Fruit fly (Drosophila melanogaster) whole organism: ENCODE measurements around the gene CG15357.

Experiments used
- CG8478 ChIP-seq: fragments of >200 bp; optimal IDR thresholded peaks from 2 replicates; lab custom pipeline; 2018; ENCODE audit warnings: inconsistent platforms
- Dll ChIP-seq: fragments of >200 bp; optimal IDR thresholded peaks from 2 replicates; lab custom pipeline; 2017
- EcR ChIP-seq, 2 experiments: fragments of >200 bp; optimal IDR thresholded peaks; 2 replicates each; lab custom pipeline; 2017; ENCODE audit warnings: missing biosample characterization in 2 of 2, missing genetic modification characterization in 2 of 2, missing genetic modification reagents in 2 of 2
- pan ChIP-seq: fragments of >200 bp; optimal IDR thresholded peaks from 2 replicates; lab custom pipeline; 2017
- psq ChIP-seq: fragments of >200 bp; optimal IDR thresholded peaks from 2 replicates; lab custom pipeline; 2017
- usp ChIP-seq: fragments of >200 bp; optimal IDR thresholded peaks from 2 replicates; lab custom pipeline; 2017; ENCODE audit warnings: missing biosample characterization, missing genetic modification characterization, mixed read lengths

Gene CG15357

DNA sequence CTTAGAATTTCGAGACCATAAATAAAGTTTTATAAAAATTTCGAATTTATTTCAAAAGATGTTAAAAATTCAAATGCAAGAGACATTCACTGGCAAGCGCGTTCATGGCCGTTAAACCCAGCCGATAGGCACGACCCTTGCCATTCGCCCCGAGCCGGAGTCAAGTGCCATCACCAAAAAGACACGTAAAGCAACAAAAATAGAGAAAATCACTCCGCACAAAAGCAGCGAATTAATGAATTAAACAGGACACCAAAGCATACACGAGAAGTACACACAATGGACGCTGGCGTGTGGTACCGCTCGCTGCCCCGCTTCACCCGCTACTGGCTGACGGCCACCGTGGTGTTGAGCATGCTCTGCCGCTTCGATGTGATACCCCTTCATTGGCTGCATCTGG, 28.4 kb upstream of the CG15357 start, which contains the start of gene Der-1:
Gene Der-1, plus strand, starts transcription at position 1 of the 400 bp plus-strand sequence.
- TF ChIP-seq EcR (GFP tag; optimal IDR thresholded peaks at IDR 0.05; lab: Kevin White, UChicago) (no peak), pan (lab: Kevin White, UChicago) (no peak), Dll (lab: Kevin White, UChicago) (no peak), CG8478 (lab: Kevin White, UChicago) (no peak), psq (lab: Kevin White, UChicago) (no peak), usp (GFP tag; lab: Kevin White, UChicago) (no peak)

DNA sequence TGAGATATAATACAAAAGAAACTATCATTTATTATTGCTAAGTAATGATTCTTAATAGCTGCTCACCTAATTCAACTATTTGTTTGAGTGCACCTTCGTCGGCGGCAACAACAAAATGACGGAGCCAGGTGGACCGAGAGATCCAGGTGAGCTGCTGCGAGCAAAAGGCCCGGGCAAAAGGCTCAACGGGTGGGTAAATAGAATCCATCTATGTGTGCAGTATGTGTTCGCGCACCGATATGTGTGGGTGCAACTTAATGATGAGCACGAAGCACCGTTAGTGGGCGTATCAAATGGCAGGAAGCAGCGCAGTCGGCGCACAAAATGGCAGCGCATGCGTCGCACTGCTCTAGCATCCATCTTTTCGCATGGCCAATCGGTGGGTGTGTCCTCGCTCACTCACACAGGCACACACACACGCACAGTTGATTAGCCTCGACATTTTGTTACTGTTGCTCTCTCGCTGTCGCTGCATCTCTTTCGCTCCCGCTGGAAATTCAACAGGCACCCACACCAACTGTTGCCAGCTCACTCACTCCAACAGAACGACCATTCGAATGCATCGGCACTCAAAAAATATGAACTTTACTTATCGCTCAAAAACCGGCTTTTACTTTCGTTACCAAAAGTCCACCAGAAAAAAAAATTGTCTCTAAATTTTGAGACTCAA, 27.1 kb upstream of the CG15357 start:
- TF ChIP-seq EcR (GFP tag; optimal IDR thresholded peaks at IDR 0.05; lab: Kevin White, UChicago) (no peak), Dll (lab: Kevin White, UChicago) (peak; percentile 79), usp (GFP tag; lab: Kevin White, UChicago) (no peak), pan (lab: Kevin White, UChicago) (no peak), psq (lab: Kevin White, UChicago) (no peak), CG8478 (lab: Kevin White, UChicago) (peak; percentile 89)

DNA sequence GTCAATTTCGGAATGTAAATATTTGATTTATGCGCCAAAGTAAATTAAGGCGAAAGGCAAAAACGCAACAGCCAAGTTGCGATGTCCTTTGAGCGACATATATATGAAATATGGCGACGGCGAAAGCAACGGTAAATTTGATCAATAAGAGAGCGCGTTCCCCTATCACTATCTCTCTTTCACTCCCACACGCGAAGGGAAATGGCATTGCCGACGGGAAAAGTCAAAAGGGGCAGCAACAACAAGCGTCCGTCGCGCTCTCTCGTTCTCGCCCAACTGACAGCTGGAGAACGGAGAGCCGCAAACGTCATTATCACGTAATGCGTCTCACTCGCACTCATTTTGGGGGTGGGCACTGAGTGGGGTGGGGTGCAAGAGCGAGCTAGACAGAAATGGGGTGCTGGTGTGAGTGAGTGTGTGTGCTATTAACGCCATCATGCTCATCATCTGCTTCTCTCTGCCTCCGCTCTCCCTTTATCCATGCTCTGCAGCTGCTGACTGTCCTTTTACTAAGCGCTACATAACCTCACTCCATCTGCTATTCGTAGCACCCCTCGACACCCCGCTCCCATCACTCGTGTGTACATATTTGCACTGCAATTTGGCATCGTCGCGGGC, 24.9 kb upstream of the CG15357 start, which contains the start of gene erm:
Gene erm, minus strand, starts transcription at position 51 of the 618 bp plus-strand sequence.
- TF ChIP-seq psq (lab: Kevin White, UChicago) (no peak), pan (lab: Kevin White, UChicago) (no peak), Dll (lab: Kevin White, UChicago) (no peak), CG8478 (lab: Kevin White, UChicago) (no peak), usp (GFP tag; lab: Kevin White, UChicago) (no peak), EcR (GFP tag; optimal IDR thresholded peaks at IDR 0.05; lab: Kevin White, UChicago) (no peak)

DNA sequence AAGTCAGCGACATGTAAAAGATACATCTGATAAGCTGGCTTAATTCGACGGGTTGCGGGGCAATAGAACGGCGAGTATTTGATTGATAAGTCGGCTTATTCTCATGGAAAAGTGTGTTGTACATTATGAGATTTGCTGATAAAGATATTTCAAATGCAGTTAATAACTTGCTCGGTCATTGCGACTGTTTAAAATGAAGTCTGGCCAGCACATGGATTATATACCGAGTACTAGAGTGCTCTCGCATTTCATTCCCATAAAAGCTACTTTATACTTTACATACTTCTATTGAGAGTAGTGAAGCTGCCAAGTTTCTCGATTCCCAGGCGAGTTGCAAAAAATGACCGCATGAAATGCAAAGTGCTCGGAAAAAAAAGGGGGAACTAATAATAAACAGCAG, 22.4 kb upstream of the CG15357 start:
- TF ChIP-seq CG8478 (lab: Kevin White, UChicago) (no peak), psq (lab: Kevin White, UChicago) (no peak), pan (lab: Kevin White, UChicago) (no peak), Dll (lab: Kevin White, UChicago) (no peak), EcR (GFP tag; optimal IDR thresholded peaks at IDR 0.05; lab: Kevin White, UChicago) (no peak), usp (GFP tag; lab: Kevin White, UChicago) (no peak)

DNA sequence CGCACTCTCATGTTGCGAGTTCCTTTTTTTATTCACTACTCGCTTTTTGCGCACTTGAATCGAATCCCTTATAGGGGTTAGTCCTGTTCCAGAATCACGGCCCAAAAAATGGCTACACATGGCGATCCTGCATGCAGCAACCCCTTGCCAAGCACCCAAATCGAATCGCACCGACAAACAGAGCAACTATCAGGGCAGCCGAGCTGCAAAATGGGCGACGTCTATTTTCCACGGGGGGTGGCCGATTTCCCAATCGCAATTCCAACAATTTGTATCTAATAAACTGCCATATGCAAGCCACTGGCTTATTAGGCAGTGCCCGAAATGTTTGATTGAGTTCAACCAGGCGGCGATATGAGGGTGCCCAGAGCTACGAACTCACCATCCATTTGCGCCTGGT, 21.8 kb upstream of the CG15357 start:
- no peak for TF ChIP-seq EcR (GFP tag; optimal IDR thresholded peaks at IDR 0.05; lab: Kevin White, UChicago)

DNA sequence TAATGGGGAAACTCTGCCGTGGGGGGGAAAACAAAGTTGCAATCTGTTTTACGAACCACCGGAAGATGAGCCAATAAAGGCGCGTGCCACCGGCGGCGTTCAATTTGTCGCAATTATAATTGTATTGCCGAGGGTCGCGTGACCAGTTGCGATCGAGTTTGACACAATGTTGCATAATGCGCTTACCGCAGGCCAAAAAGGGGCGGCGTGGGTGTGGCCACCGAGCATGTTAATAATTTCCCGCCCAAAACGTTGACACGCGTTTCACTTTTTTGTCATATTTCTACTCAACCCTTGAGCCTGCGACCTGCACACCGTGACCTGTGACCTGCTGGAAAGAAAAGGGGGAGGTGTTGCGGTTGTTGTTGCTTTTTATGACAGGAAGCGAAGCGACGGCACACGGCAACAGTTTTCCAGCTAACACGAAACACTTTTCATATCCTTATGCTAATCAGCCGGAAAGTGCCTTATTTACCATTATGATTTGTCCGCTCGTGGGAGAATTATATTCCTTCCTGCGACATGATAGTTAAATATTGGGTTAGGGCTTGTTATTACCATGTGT, 16.5 kb upstream of the CG15357 start:
- no peak for TF ChIP-seq Dll (lab: Kevin White, UChicago)
- no peak for TF ChIP-seq CG8478 (lab: Kevin White, UChicago)
- no peak for TF ChIP-seq psq (lab: Kevin White, UChicago)
- no peak for TF ChIP-seq pan (lab: Kevin White, UChicago)
- no peak for TF ChIP-seq usp (GFP tag; lab: Kevin White, UChicago)
- no peak for TF ChIP-seq EcR (GFP tag; optimal IDR thresholded peaks at IDR 0.05; lab: Kevin White, UChicago)

DNA sequence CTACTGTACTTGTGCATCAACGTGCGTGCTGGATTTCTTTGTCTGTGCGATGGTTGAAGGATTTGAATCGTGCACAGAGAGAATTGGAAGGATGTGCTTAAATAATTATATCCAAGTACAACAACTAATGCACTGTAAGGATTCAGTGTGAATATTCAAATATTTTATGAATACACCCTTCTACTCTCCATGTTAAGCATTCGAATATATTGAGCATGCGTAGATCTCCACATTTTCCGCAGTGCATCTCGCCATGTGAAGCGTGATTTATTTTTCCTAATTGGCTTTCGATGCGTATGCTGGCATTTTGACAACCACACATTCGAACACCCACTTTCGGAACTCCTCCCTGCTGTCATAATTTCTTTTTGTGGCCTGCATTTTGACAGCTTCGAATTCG, 14.5 kb upstream of the CG15357 start:
- no peak for TF ChIP-seq EcR (GFP tag; optimal IDR thresholded peaks at IDR 0.05; lab: Kevin White, UChicago)
- no peak for TF ChIP-seq psq (lab: Kevin White, UChicago)
- TF ChIP-seq Dll (lab: Kevin White, UChicago): no peak
- TF ChIP-seq pan (lab: Kevin White, UChicago): no peak
- TF ChIP-seq CG8478 (lab: Kevin White, UChicago): no peak
- no peak for TF ChIP-seq usp (GFP tag; lab: Kevin White, UChicago)

DNA sequence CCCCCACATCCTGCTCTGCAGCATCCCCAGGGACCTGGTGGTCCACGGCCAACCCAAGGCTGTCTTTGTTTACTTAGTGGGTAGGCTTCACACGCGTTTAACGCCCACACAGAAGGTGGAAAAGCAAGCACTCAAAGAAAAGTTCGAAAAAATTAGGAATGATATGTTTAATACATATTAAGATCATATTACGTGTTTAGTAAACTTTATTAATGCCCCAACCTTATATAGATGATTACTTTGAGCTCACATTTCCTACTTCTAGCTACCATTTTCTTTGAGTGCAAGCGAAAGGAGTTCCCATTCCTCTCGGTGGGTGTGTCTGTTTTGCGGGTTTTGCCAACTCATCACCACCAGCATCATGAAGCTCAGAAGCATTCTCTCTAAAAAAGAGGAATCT, 13.9 kb upstream of the CG15357 start:
- no peak for TF ChIP-seq pan (lab: Kevin White, UChicago)
- TF ChIP-seq psq (lab: Kevin White, UChicago): no peak
- no peak for TF ChIP-seq usp (GFP tag; lab: Kevin White, UChicago)
- TF ChIP-seq CG8478 (lab: Kevin White, UChicago): no peak
- TF ChIP-seq EcR (GFP tag; optimal IDR thresholded peaks at IDR 0.05; lab: Kevin White, UChicago): no peak
- no peak for TF ChIP-seq Dll (lab: Kevin White, UChicago)

DNA sequence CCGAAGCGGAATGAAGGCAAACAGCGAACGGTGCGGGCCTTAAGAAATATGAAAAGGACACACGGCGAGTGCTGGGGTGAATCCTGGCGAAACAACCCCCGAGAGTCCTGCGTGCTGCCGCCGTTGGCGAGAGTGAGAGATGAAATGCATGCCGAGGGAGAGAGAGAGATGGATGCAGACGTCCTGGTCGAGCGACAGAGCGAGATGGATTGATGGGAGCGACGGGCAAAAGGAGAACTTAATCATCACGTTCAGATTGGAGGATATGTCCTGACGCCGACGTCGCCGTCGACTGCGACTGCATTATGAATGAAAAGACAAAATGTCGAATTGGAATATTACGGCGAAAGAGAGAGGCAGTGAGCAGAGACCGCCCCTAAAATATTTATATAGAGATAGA, 9.0 kb upstream of the CG15357 start:
- TF ChIP-seq usp (GFP tag; lab: Kevin White, UChicago) (no peak), CG8478 (lab: Kevin White, UChicago) (no peak), Dll (lab: Kevin White, UChicago) (no peak), EcR (GFP tag; optimal IDR thresholded peaks at IDR 0.05; lab: Kevin White, UChicago) (no peak)

DNA sequence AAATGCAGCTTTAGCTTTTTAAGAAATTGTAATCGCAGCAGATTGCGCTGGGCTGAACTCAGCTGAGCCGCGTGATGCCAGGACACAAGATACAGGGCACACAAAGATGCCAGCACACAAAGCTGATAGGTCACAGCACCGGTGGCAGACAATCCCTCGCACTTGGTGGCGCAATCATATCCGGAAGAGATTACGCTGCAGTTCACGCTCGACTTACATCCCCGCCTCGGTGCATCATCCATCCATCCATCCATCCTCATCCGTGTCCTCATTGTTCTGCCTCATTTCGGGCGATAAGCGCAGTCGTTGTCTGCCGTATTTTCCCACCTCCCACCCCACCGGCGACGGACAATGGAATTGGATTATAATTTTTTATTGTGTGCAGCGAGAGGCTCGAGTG, 2.5 kb upstream of the CG15357 start:
- TF ChIP-seq usp (GFP tag; lab: Kevin White, UChicago) (no peak), EcR (GFP tag; optimal IDR thresholded peaks at IDR 0.05; lab: Kevin White, UChicago) (no peak), CG8478 (lab: Kevin White, UChicago) (no peak), pan (lab: Kevin White, UChicago) (no peak), Dll (lab: Kevin White, UChicago) (no peak), psq (lab: Kevin White, UChicago) (no peak)

DNA sequence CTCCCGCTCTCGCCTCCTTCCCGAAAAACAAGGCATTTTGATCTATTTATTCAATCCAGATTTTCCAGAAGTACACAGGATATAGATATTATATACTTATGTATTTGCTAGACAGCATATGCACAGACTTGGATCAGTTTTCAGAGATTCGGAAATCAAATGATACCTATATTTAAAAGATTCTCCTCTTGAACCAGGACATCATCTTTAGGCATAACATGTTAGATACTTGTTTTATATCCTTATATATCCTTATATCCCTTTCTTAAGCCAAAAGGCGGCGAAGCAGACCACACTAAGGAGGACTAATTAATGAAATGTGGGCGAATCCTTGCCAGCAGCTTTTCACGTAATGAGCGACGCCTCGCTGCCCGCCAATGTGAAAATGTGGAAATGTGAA, 1.1 kb upstream of the CG15357 start, which contains the start of gene CG33673:
Gene CG33673, minus strand, starts transcription at position 101 of the 400 bp plus-strand sequence.
- TF ChIP-seq CG8478 (lab: Kevin White, UChicago): no peak
- no peak for TF ChIP-seq pan (lab: Kevin White, UChicago)
- no peak for TF ChIP-seq psq (lab: Kevin White, UChicago)
- no peak for TF ChIP-seq EcR (GFP tag; optimal IDR thresholded peaks at IDR 0.05; lab: Kevin White, UChicago)
- TF ChIP-seq usp (GFP tag; lab: Kevin White, UChicago): no peak
